Worm (Caenorhabditis elegans) whole organism, L3 larva: Measurements from ENCODE around the gene sqst-3.

ENCODE experiments used
- ama-1 ChIP-seq: fragments of 150-350 bp; optimal IDR thresholded peaks from 2 replicates; lab custom pipeline; 2018
- ceh-28 ChIP-seq: fragments of 150-350 bp; optimal IDR thresholded peaks from 2 replicates; lab custom pipeline; 2014; ENCODE audit warnings: missing biosample characterization, missing genetic modification reagents, missing genetic modification characterization
- egl-27 ChIP-seq: sonication (generic microtip); optimal IDR thresholded peaks from 4 replicates; lab custom pipeline; 2017; ENCODE audit warnings: missing biosample characterization, missing genetic modification reagents, missing genetic modification characterization
- fkh-10 ChIP-seq: sonication (generic microtip); optimal IDR thresholded peaks from 2 replicates; lab custom pipeline; 2017; ENCODE audit warnings: missing biosample characterization, missing genetic modification reagents, missing genetic modification characterization
- fos-1 ChIP-seq: fragments of 150-350 bp; optimal IDR thresholded peaks from 2 replicates; lab custom pipeline; 2014; ENCODE audit warnings: missing biosample characterization, missing genetic modification characterization
- lin-15B ChIP-seq: fragments of 150-350 bp; optimal IDR thresholded peaks from 2 replicates; lab custom pipeline; 2014; ENCODE audit warnings: missing biosample characterization, missing genetic modification characterization
- nhr-11 ChIP-seq: fragments of 150-350 bp; optimal IDR thresholded peaks from 2 replicates; lab custom pipeline; 2014; ENCODE audit warnings: missing biosample characterization, missing genetic modification characterization
- nhr-28 ChIP-seq: fragments of 150-350 bp; optimal IDR thresholded peaks from 2 replicates; lab custom pipeline; 2014; ENCODE audit warnings: missing biosample characterization, missing genetic modification characterization
- nhr-77 ChIP-seq: fragments of 150-350 bp; optimal IDR thresholded peaks from 2 replicates; lab custom pipeline; 2014; ENCODE audit warnings: missing biosample characterization, missing genetic modification characterization
- pha-4 ChIP-seq: fragments of 150-350 bp; optimal IDR thresholded peaks from 2 replicates; lab custom pipeline; 2014; ENCODE audit warnings: missing biosample characterization, missing genetic modification reagents, missing genetic modification characterization
- snpc-4 ChIP-seq: fragments of 150-350 bp; optimal IDR thresholded peaks from 2 replicates; lab custom pipeline; 2014; ENCODE audit warnings: missing biosample characterization, missing genetic modification characterization
- unc-62 ChIP-seq: fragments of 150-350 bp; sonication (generic microtip); optimal IDR thresholded peaks from 4 replicates; lab custom pipeline; 2014; ENCODE audit warnings: missing biosample characterization, missing genetic modification reagents, missing genetic modification characterization
- ztf-11 ChIP-seq: fragments of 150-350 bp; optimal IDR thresholded peaks from 2 replicates; lab custom pipeline; 2014; ENCODE audit warnings: missing biosample characterization, missing genetic modification characterization

DNA sequence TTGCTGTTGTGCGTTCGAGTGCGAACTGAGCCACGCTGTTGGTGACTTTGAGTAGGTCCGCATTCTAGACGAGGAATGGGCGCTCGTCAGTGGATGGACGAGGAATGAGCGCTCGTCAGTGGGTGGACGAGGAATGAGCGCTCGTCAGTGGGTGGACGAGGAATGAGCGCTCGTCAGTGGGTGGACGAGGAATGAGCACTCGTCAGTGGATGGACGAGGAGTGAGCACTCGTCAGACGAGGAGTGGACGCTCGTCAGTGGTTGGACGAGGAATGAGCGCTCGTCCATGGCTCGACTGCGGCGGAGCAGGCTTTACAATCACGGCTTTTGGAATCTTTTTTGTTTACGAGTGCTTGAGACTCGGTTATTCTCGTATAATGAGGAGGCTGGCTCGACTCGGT is 47.9 kb downstream of the sqst-3 start:
- TF ChIP-seq fos-1 (tag; lab: Kevin White, UChicago), result no peak
- TF ChIP-seq ama-1 (lab: Kevin White, UChicago), result no peak
- no peak for TF ChIP-seq pha-4 (tag; lab: Kevin White, UChicago)
- no peak for TF ChIP-seq nhr-11
- TF ChIP-seq fkh-10 (GFP tag; lab: Kevin White, UChicago), result no peak
- TF ChIP-seq lin-15B (tag; lab: Kevin White, UChicago), result no peak
- no peak for TF ChIP-seq ztf-11 (tag; lab: Kevin White, UChicago)
- no peak for TF ChIP-seq nhr-77
- no peak for TF ChIP-seq ceh-28
- TF ChIP-seq nhr-28 (tag; lab: Kevin White, UChicago), result no peak
- TF ChIP-seq unc-62 (GFP tag; lab: Kevin White, UChicago), result no peak
- no peak for TF ChIP-seq snpc-4 (tag; lab: Kevin White, UChicago)
- no peak for TF ChIP-seq egl-27 (tag; lab: Kevin White, UChicago)
